Worm (Caenorhabditis elegans): Measurements from ENCODE around the gene F36H9.10.
"Not testable (repeated sequence)": the region's sequence is repeated elsewhere in the genome, so short reads cannot be mapped to it uniquely, and the experiment has no call there.

ce11 chrV:1814784-1815183 lies 16.8 kb downstream of the F36H9.10 start, which contains the start of gene Y46H3A.5:
- TF ChIP-seq nhr-76 (tag; optimal IDR thresholded peaks at IDR 0.05); dve-1 (tag; optimal IDR thresholded peaks at IDR 0.05; ENCODE audit: insufficient read depth); F10B5.3 (tag; optimal IDR thresholded peaks at IDR 0.05); daf-16 (GFP tag; optimal IDR thresholded peaks at IDR 0.05); daf-16 (tag; optimal IDR thresholded peaks at IDR 0.05); ZK546.5 (tag; optimal IDR thresholded peaks at IDR 0.05); pqm-1 (tag; optimal IDR thresholded peaks at IDR 0.05); vab-7 (GFP tag; IDR thresholded peaks at IDR 0.05); mxl-2 (GFP tag; conservative IDR thresholded peaks at IDR 0.05); nhr-6 (tag; optimal IDR thresholded peaks at IDR 0.05); nhr-25 (tag; optimal IDR thresholded peaks at IDR 0.05; ENCODE audit: borderline replicate concordance, insufficient read depth); fkh-10 (GFP tag; optimal IDR thresholded peaks at IDR 0.05); hlh-30 (tag; optimal IDR thresholded peaks at IDR 0.05; ENCODE audit: insufficient read depth); R02D3.7 (tag; optimal IDR thresholded peaks at IDR 0.05): not testable (repeated sequence)

All from whole organism, L4 larva.